Fruit fly (Drosophila melanogaster) whole organism, prepupa: ENCODE results near the gene CCHa2.

ENCODE experiments used
- CG11762 ChIP-seq: fragments of 200-800 bp; sonication (Bioruptor generic); optimal IDR thresholded peaks from 3 replicates; lab custom pipeline; 2016; ENCODE audit warnings: missing biosample characterization, missing genetic modification characterization; ENCODE audit not compliant: insufficient read depth
- CG3032 ChIP-seq: fragments of 200-800 bp; optimal IDR thresholded peaks from 2 replicates; lab custom pipeline; 2019; ENCODE audit warnings: missing biosample characterization, mild to moderate bottlenecking, missing genetic modification characterization, moderate library complexity
- CG34406 ChIP-seq: fragments of 200-800 bp; sonication (Bioruptor generic); optimal IDR thresholded peaks from 3 replicates; lab custom pipeline; 2016; ENCODE audit warnings: missing biosample characterization, missing genetic modification characterization
- CG3919 ChIP-seq: fragments of 200-800 bp; sonication (Bioruptor generic); optimal IDR thresholded peaks from 3 replicates; lab custom pipeline; 2016; ENCODE audit warnings: missing biosample characterization, missing genetic modification characterization
- CG6854 ChIP-seq: fragments of 200-800 bp; sonication (Bioruptor generic); optimal IDR thresholded peaks from 2 replicates; lab custom pipeline; 2017; ENCODE audit warnings: missing biosample characterization, mild to moderate bottlenecking, missing genetic modification characterization
- Eip75B ChIP-seq: fragments of 200-800 bp; sonication (Bioruptor generic); optimal IDR thresholded peaks from 3 replicates; lab custom pipeline; 2016; ENCODE audit warnings: missing biosample characterization, missing genetic modification characterization
- Ets21C ChIP-seq: fragments of 200-800 bp; sonication (Bioruptor generic); optimal IDR thresholded peaks from 3 replicates; lab custom pipeline; 2016; ENCODE audit warnings: missing biosample characterization, missing genetic modification characterization
- achi ChIP-seq: fragments of 200-800 bp; sonication (Bioruptor generic); optimal IDR thresholded peaks from 3 replicates; lab custom pipeline; 2016; ENCODE audit warnings: missing biosample characterization, missing genetic modification characterization
- lz ChIP-seq: fragments of 200-800 bp; sonication (Bioruptor generic); optimal IDR thresholded peaks from 3 replicates; lab custom pipeline; 2016; ENCODE audit warnings: missing biosample characterization, missing genetic modification characterization
- vri ChIP-seq: fragments of 200-800 bp; sonication (Bioruptor generic); optimal IDR thresholded peaks from 3 replicates; lab custom pipeline; 2016; ENCODE audit warnings: missing biosample characterization, mild to moderate bottlenecking, missing genetic modification characterization

DNA sequence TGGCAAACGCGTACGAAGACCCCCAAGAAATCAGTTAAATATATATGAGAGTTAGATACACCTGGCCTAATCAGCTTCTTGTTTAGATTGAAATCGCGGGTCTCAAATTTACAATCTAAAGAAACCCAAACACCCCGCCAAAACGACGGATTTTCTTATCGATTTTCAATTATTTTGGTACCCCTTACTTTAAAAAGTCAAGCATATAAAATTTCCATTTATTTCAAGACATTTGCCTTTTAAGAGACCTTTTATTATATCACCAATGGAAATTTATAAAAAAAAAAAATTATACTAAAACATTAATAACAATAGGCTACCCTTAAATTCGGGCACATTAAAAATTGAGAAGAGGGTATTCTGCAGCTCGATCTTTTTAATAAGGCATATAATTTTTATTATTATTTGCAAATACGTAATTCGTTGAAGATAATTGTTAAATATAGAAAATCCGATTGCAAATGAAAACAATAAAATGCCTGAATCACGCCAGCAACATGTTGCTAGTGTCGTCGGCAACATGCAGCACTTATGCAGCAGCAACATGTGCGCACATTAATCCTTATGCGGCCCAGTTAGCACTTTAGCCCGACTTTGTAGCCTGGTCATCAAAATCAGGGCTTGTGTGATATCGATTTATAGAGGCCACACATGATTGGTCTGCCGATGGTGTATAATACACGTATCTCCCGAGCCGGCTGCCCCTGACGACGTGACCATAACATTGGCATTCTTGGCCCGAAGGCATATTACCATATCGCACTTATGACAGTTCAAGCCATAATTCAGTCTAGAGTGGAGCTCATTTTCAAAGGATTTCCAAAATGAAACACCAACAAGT is 22.9 kb downstream of the CCHa2 start, which contains the start of the genes Lip3 and CG34309:
- TF ChIP-seq vri (GFP tag; lab: Kevin White, UChicago) (peak; percentile 86), CG3919 (GFP tag; lab: Kevin White, UChicago) (no peak), CG6854 (GFP tag; lab: Kevin White, UChicago) (no peak), Eip75B (GFP tag; lab: Kevin White, UChicago) (no peak), Ets21C (GFP tag; lab: Kevin White, UChicago) (peak; percentile 46), lz (GFP tag; lab: Kevin White, UChicago) (peak; percentile 53), CG34406 (GFP tag; lab: Kevin White, UChicago) (no peak), CG11762 (GFP tag; lab: Kevin White, UChicago) (no peak), CG3032 (tag; lab: Kevin White, UChicago) (no peak), achi (GFP tag; lab: Kevin White, UChicago) (peak; percentile 9)
